Fruit fly (Drosophila melanogaster) whole organism, adult: Measurements from ENCODE around the gene msps.

Experiments used
- CG11617 ChIP-seq: fragments of 200-800 bp; sonication (Bioruptor generic); optimal IDR thresholded peaks from 2 replicates; lab custom pipeline; 2017; ENCODE audit warnings: mild to moderate bottlenecking, missing biosample characterization, missing genetic modification reagents, missing genetic modification characterization
- CG14711 ChIP-seq: fragments of 200-800 bp; sonication (Bioruptor generic); optimal IDR thresholded peaks from 2 replicates; lab custom pipeline; 2018; ENCODE audit warnings: missing biosample characterization, mild to moderate bottlenecking, missing genetic modification characterization, moderate library complexity
- CG33017 ChIP-seq: fragments of 200-800 bp; sonication (Bioruptor generic); optimal IDR thresholded peaks from 2 replicates; lab custom pipeline; 2018; ENCODE audit warnings: missing biosample characterization, mild to moderate bottlenecking, missing genetic modification characterization, moderate library complexity
- CG5204 ChIP-seq: fragments of 200-800 bp; sonication (Bioruptor generic); optimal IDR thresholded peaks from 2 replicates; lab custom pipeline; 2016; ENCODE audit warnings: missing biosample characterization, missing genetic modification characterization
- CG7045 ChIP-seq: fragments of 200-800 bp; sonication (Bioruptor generic); optimal IDR thresholded peaks from 2 replicates; lab custom pipeline; 2017; ENCODE audit warnings: missing biosample characterization, mild to moderate bottlenecking, missing genetic modification characterization
- Clk ChIP-seq: fragments of 200-800 bp; sonication (Bioruptor generic); optimal IDR thresholded peaks from 2 replicates; lab custom pipeline; 2017; ENCODE audit warnings: missing biosample characterization, missing genetic modification characterization
- Crg-1 ChIP-seq: fragments of 200-800 bp; sonication (Bioruptor generic); optimal IDR thresholded peaks from 2 replicates; lab custom pipeline; 2016; ENCODE audit warnings: missing biosample characterization, missing genetic modification characterization
- Mnt ChIP-seq: fragments of 200-800 bp; sonication (Bioruptor generic); optimal IDR thresholded peaks from 2 replicates; lab custom pipeline; 2016; ENCODE audit warnings: missing biosample characterization, mild to moderate bottlenecking, missing genetic modification characterization
- cic ChIP-seq: fragments of 200-800 bp; sonication (Bioruptor generic); optimal IDR thresholded peaks from 2 replicates; lab custom pipeline; 2017; ENCODE audit warnings: missing biosample characterization, mild to moderate bottlenecking, missing genetic modification characterization, moderate library complexity
- cnc ChIP-seq, 2 experiments: fragments of >200 bp; optimal IDR thresholded peaks; 2 replicates each; lab custom pipeline; 2017
- kay ChIP-seq: fragments of 200-800 bp; sonication (Bioruptor generic); peaks from one replicate; lab custom pipeline; 2016; ENCODE audit warnings: missing biosample characterization, missing genetic modification characterization, borderline replicate concordance
- ovo ChIP-seq: fragments of 200-800 bp; sonication (Bioruptor generic); optimal IDR thresholded peaks from 2 replicates; lab custom pipeline; 2016; ENCODE audit warnings: missing biosample characterization, missing genetic modification characterization

dm6 chr3R:16091910-16092627 lies 41.5 kb downstream of the msps start:
- TF ChIP-seq Clk (GFP tag; lab: Kevin White, UChicago) (no peak), cnc (optimal IDR thresholded peaks at IDR 0.05; lab: Kevin White, UChicago) (no peak), kay (GFP tag; lab: Kevin White, UChicago) (no peak), ovo (GFP tag; lab: Kevin White, UChicago) (no peak), Mnt (GFP tag; lab: Kevin White, UChicago) (no peak), CG14711 (no peak), Crg-1 (GFP tag; lab: Kevin White, UChicago) (no peak), CG7045 (GFP tag; lab: Kevin White, UChicago) (no peak), cic (GFP tag; lab: Kevin White, UChicago) (no peak), CG11617 (GFP tag; lab: Kevin White, UChicago) (no peak), CG5204 (GFP tag; lab: Kevin White, UChicago) (no peak), CG33017 (tag; lab: Kevin White, UChicago) (no peak)
